Fruit fly (Drosophila melanogaster) whole organism, prepupa: ENCODE measurements around the gene CG14817.

ENCODE experiments used
- CG10631 ChIP-seq: fragments of 200-800 bp; sonication (Bioruptor generic); optimal IDR thresholded peaks from 2 replicates; lab custom pipeline; 2016; ENCODE audit warnings: missing biosample characterization, missing genetic modification characterization
- CG10669 ChIP-seq: fragments of 200-800 bp; sonication (Bioruptor generic); optimal IDR thresholded peaks from 3 replicates; lab custom pipeline; 2018; ENCODE audit warnings: missing biosample characterization, mild to moderate bottlenecking, missing genetic modification characterization, moderate library complexity
- CG11762 ChIP-seq: fragments of 200-800 bp; sonication (Bioruptor generic); optimal IDR thresholded peaks from 3 replicates; lab custom pipeline; 2016; ENCODE audit warnings: missing biosample characterization, missing genetic modification characterization; ENCODE audit not compliant: insufficient read depth
- CG11902 ChIP-seq: fragments of 200-800 bp; sonication (Bioruptor generic); optimal IDR thresholded peaks from 3 replicates; lab custom pipeline; 2016; ENCODE audit warnings: missing biosample characterization, missing genetic modification characterization
- CG15336 ChIP-seq: fragments of 200-800 bp; sonication (Bioruptor generic); IDR thresholded peaks from 2 replicates; pipeline ENCODE4 v1.3.6; 2022; ENCODE audit warnings: missing biosample characterization, missing genetic modification characterization
- CG1621 ChIP-seq: fragments of 200-800 bp; sonication (Bioruptor generic); optimal IDR thresholded peaks from 3 replicates; lab custom pipeline; 2018; ENCODE audit warnings: missing biosample characterization, mild to moderate bottlenecking, missing genetic modification characterization
- CG16779 ChIP-seq: fragments of 200-800 bp; sonication (Bioruptor generic); optimal IDR thresholded peaks from 3 replicates; lab custom pipeline; 2017; ENCODE audit warnings: missing biosample characterization, mild to moderate bottlenecking, missing genetic modification characterization
- CG3032 ChIP-seq: fragments of 200-800 bp; optimal IDR thresholded peaks from 2 replicates; lab custom pipeline; 2019; ENCODE audit warnings: missing biosample characterization, mild to moderate bottlenecking, missing genetic modification characterization, moderate library complexity
- CG31627 ChIP-seq: fragments of 200-800 bp; sonication (Bioruptor generic); optimal IDR thresholded peaks from 3 replicates; lab custom pipeline; 2016; ENCODE audit warnings: missing biosample characterization, missing genetic modification characterization
- CG34406 ChIP-seq: fragments of 200-800 bp; sonication (Bioruptor generic); optimal IDR thresholded peaks from 3 replicates; lab custom pipeline; 2016; ENCODE audit warnings: missing biosample characterization, missing genetic modification characterization
- CG3919 ChIP-seq: fragments of 200-800 bp; sonication (Bioruptor generic); optimal IDR thresholded peaks from 3 replicates; lab custom pipeline; 2016; ENCODE audit warnings: missing biosample characterization, missing genetic modification characterization
- CG6163 ChIP-seq: fragments of 200-800 bp; sonication (Bioruptor generic); IDR thresholded peaks from 3 replicates; pipeline ENCODE4 v1.3.6; 2022; ENCODE audit warnings: missing biosample characterization, missing genetic modification characterization
- CG6276 ChIP-seq: fragments of 200-800 bp; sonication (Bioruptor generic); optimal IDR thresholded peaks from 2 replicates; lab custom pipeline; 2017; ENCODE audit warnings: missing biosample characterization, mild to moderate bottlenecking, missing genetic modification characterization
- CG6792 ChIP-seq: fragments of 200-800 bp; sonication (Bioruptor generic); optimal IDR thresholded peaks from 3 replicates; lab custom pipeline; 2016; ENCODE audit warnings: missing biosample characterization, missing genetic modification characterization
- CG6808 ChIP-seq: fragments of 200-800 bp; sonication (Bioruptor generic); optimal IDR thresholded peaks from 3 replicates; lab custom pipeline; 2017; ENCODE audit warnings: missing biosample characterization, missing genetic modification characterization, mild to moderate bottlenecking, moderate library complexity, missing genetic modification reagents
- CG6854 ChIP-seq: fragments of 200-800 bp; sonication (Bioruptor generic); optimal IDR thresholded peaks from 2 replicates; lab custom pipeline; 2017; ENCODE audit warnings: missing biosample characterization, mild to moderate bottlenecking, missing genetic modification characterization
- CG7368 ChIP-seq: fragments of 200-800 bp; sonication (Bioruptor generic); optimal IDR thresholded peaks from 3 replicates; lab custom pipeline; 2016; ENCODE audit warnings: missing biosample characterization, missing genetic modification characterization
- CG8119 ChIP-seq: fragments of 200-800 bp; sonication (Bioruptor generic); IDR thresholded peaks from 3 replicates; pipeline ENCODE4 v1.3.6; 2022; ENCODE audit warnings: missing biosample characterization, missing genetic modification characterization
- CG8319 ChIP-seq: fragments of 200-800 bp; sonication (Bioruptor generic); optimal IDR thresholded peaks from 3 replicates; lab custom pipeline; 2016; ENCODE audit warnings: missing biosample characterization, missing genetic modification characterization
- CG8632 ChIP-seq: fragments of 200-800 bp; sonication (Bioruptor generic); optimal IDR thresholded peaks from 3 replicates; lab custom pipeline; 2016; ENCODE audit warnings: missing biosample characterization, missing genetic modification characterization
- CG9139 ChIP-seq: fragments of 200-800 bp; sonication (Bioruptor generic); optimal IDR thresholded peaks from 3 replicates; lab custom pipeline; 2017; ENCODE audit warnings: missing biosample characterization, mild to moderate bottlenecking, missing genetic modification characterization
- Eip75B ChIP-seq: fragments of 200-800 bp; sonication (Bioruptor generic); optimal IDR thresholded peaks from 3 replicates; lab custom pipeline; 2016; ENCODE audit warnings: missing biosample characterization, missing genetic modification characterization
- Eip78C ChIP-seq: fragments of 200-800 bp; sonication (Bioruptor generic); peaks from one replicate; lab custom pipeline; 2016; ENCODE audit warnings: missing biosample characterization, missing genetic modification characterization
- Eip93F ChIP-seq: fragments of 200-800 bp; sonication (Bioruptor generic); optimal IDR thresholded peaks from 2 replicates; lab custom pipeline; 2016; ENCODE audit warnings: missing biosample characterization, mild to moderate bottlenecking, missing genetic modification characterization
- Ets96B ChIP-seq: fragments of 200-800 bp; optimal IDR thresholded peaks from 2 replicates; lab custom pipeline; 2019; ENCODE audit warnings: missing biosample characterization, mild to moderate bottlenecking, missing genetic modification characterization, moderate library complexity
- Gug ChIP-seq: fragments of 200-800 bp; sonication (Bioruptor generic); IDR thresholded peaks from 2 replicates; pipeline ENCODE4 v1.3.6; 2022; ENCODE audit warnings: missing biosample characterization, missing genetic modification characterization
- Hr38 ChIP-seq: sonication (Bioruptor generic); optimal IDR thresholded peaks from 2 replicates; lab custom pipeline; 2016; ENCODE audit warnings: missing biosample characterization, missing genetic modification characterization
- Met ChIP-seq: fragments of 200-800 bp; sonication (Bioruptor generic); optimal IDR thresholded peaks from 3 replicates; lab custom pipeline; 2016; ENCODE audit warnings: missing biosample characterization, missing genetic modification characterization
- OdsH ChIP-seq: fragments of 200-800 bp; sonication (Bioruptor generic); optimal IDR thresholded peaks from 3 replicates; lab custom pipeline; 2016; ENCODE audit warnings: missing biosample characterization, missing genetic modification characterization
- Smox ChIP-seq: fragments of 200-800 bp; sonication (Bioruptor generic); optimal IDR thresholded peaks from 3 replicates; lab custom pipeline; 2016; ENCODE audit warnings: missing biosample characterization, missing genetic modification characterization
- Sox14 ChIP-seq: fragments of 200-800 bp; sonication (Bioruptor generic); optimal IDR thresholded peaks from 3 replicates; lab custom pipeline; 2016; ENCODE audit warnings: missing biosample characterization, missing genetic modification characterization
- Sox15 ChIP-seq: fragments of 200-800 bp; sonication (Bioruptor generic); optimal IDR thresholded peaks from 3 replicates; lab custom pipeline; 2016; ENCODE audit warnings: missing biosample characterization, missing genetic modification characterization
- cyc ChIP-seq: fragments of 200-800 bp; sonication (Bioruptor generic); optimal IDR thresholded peaks from 3 replicates; lab custom pipeline; 2016; ENCODE audit warnings: missing biosample characterization, missing genetic modification characterization
- dsx ChIP-seq: fragments of 200-800 bp; optimal IDR thresholded peaks from 3 replicates; lab custom pipeline; 2019; ENCODE audit warnings: missing biosample characterization, mild to moderate bottlenecking, missing genetic modification characterization, moderate library complexity; ENCODE audit not compliant: poor library complexity, severe bottlenecking
- eg ChIP-seq: fragments of 200-800 bp; sonication (Bioruptor generic); IDR thresholded peaks from 3 replicates; pipeline ENCODE4 v1.3.6; 2022; ENCODE audit warnings: missing biosample characterization, missing genetic modification characterization
- esn ChIP-seq: fragments of 200-800 bp; sonication (Bioruptor generic); optimal IDR thresholded peaks from 2 replicates; lab custom pipeline; 2016; ENCODE audit warnings: missing biosample characterization, mild to moderate bottlenecking, missing genetic modification characterization, moderate library complexity
- fd59A ChIP-seq: fragments of 200-800 bp; sonication (Bioruptor generic); optimal IDR thresholded peaks from 2 replicates; lab custom pipeline; 2017; ENCODE audit warnings: missing biosample characterization, mild to moderate bottlenecking, missing genetic modification characterization, missing genetic modification reagents
- fd85E ChIP-seq: fragments of 200-800 bp; sonication (Bioruptor generic); optimal IDR thresholded peaks from 3 replicates; lab custom pipeline; 2016; ENCODE audit warnings: missing biosample characterization, missing genetic modification characterization
- fkh ChIP-seq: fragments of 200-800 bp; sonication (Bioruptor generic); optimal IDR thresholded peaks from 3 replicates; lab custom pipeline; 2017; ENCODE audit warnings: missing biosample characterization, mild to moderate bottlenecking, missing genetic modification characterization, moderate library complexity
- lz ChIP-seq: fragments of 200-800 bp; sonication (Bioruptor generic); optimal IDR thresholded peaks from 3 replicates; lab custom pipeline; 2016; ENCODE audit warnings: missing biosample characterization, missing genetic modification characterization
- salr ChIP-seq, 2 experiments: fragments of 200-800 bp; sonication (Bioruptor generic); optimal IDR thresholded peaks; 3 replicates each; lab custom pipeline; 2016 to 2018; ENCODE audit warnings: missing biosample characterization in 2 of 2, missing genetic modification characterization in 2 of 2, mild to moderate bottlenecking in 1 of 2
- spab ChIP-seq: fragments of 200-800 bp; sonication (Bioruptor generic); optimal IDR thresholded peaks from 2 replicates; lab custom pipeline; 2017; ENCODE audit warnings: missing biosample characterization, mild to moderate bottlenecking, missing genetic modification characterization, missing genetic modification reagents
- ss ChIP-seq, 2 experiments: fragments of 200-800 bp; sonication (Bioruptor generic); optimal IDR thresholded peaks; 2 replicates in 1 of 2; 3 replicates in 1 of 2; lab custom pipeline; 2017 to 2018; ENCODE audit warnings: mild to moderate bottlenecking in 2 of 2, missing biosample characterization in 2 of 2, missing genetic modification characterization in 2 of 2, moderate library complexity in 1 of 2
- svp ChIP-seq: fragments of 200-800 bp; sonication (Bioruptor generic); peaks from one replicate; lab custom pipeline; 2016; ENCODE audit warnings: missing biosample characterization, missing genetic modification characterization
- topi ChIP-seq: fragments of 200-800 bp; sonication (Bioruptor generic); optimal IDR thresholded peaks from 3 replicates; lab custom pipeline; 2016; ENCODE audit warnings: missing biosample characterization, missing genetic modification characterization
- vri ChIP-seq: fragments of 200-800 bp; sonication (Bioruptor generic); optimal IDR thresholded peaks from 3 replicates; lab custom pipeline; 2016; ENCODE audit warnings: missing biosample characterization, mild to moderate bottlenecking, missing genetic modification characterization

The CG14817 gene

DNA sequence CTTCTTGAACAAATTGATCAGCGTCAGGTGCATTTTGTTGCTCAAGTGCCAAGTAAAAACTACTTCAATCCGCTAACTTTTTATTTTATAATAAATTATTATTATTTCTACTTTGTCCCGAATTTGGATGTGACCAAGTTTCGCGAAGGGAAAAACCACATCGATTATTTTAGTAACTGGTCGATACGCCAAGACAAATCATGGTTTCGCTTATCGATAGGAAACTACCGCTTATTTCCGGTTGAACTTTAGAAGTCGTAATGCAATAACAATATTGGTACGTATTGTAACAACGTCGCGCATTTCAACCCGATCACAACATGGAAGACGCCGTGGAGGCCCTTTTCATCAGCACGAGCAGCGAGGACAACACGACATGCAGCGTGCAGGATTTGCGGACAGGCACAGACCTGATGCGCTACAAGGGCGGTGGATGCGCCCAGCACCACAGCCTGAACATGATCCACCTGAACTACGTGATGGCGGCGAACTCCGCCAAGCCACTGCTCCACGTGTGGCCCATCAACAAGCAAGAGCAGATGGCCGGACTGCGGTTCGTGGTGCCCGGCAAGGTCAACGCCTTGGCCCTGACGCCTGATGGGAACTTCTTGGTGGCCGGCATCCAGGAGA is at the start of gene CG14817, which contains the start of gene CG14805:
CG14817 (minus strand) TSS at position 164 of the 630 bp plus-strand sequence.
CG14805 (plus strand) TSS at position 211 of the 630 bp plus-strand sequence.
- TF ChIP-seq esn (GFP tag; lab: Kevin White, UChicago) (peak; percentile 68), CG7368 (GFP tag; lab: Kevin White, UChicago) (no peak), CG6854 (GFP tag; lab: Kevin White, UChicago) (peak; percentile 91), salr (GFP tag; optimal IDR thresholded peaks at IDR 0.05; lab: Kevin White, UChicago) (peak in 1 of 2 experiments; percentile 44), Eip75B (GFP tag; lab: Kevin White, UChicago) (no peak), eg (GFP tag; lab: Robert Waterston, UW) (peak; percentile 61), CG1621 (tag; lab: Kevin White, UChicago) (peak; percentile 53), CG3032 (tag; lab: Kevin White, UChicago) (peak; percentile 30), CG9139 (GFP tag; lab: Kevin White, UChicago) (no peak), CG16779 (tag; lab: Kevin White, UChicago) (peak; percentile 61), CG10669 (GFP tag; lab: Kevin White, UChicago) (no peak), fkh (GFP tag; lab: Kevin White, UChicago) (no peak), cyc (GFP tag; lab: Kevin White, UChicago) (peak; percentile 45), CG11762 (GFP tag; lab: Kevin White, UChicago) (no peak), CG34406 (peak; percentile 71), CG8119 (GFP tag; lab: Robert Waterston, UW) (no peak; the same call in 2 of the 3 replicates), fd59A (GFP tag; lab: Kevin White, UChicago) (no peak), CG3919 (GFP tag; lab: Kevin White, UChicago) (no peak), CG8632 (GFP tag; lab: Kevin White, UChicago) (no peak), topi (GFP tag; lab: Kevin White, UChicago) (peak; percentile 68), dsx (GFP tag; lab: Kevin White, UChicago) (peak; percentile 68), Hr38 (GFP tag; lab: Kevin White, UChicago) (no peak), CG6276 (GFP tag; lab: Kevin White, UChicago) (no peak), Smox (GFP tag; lab: Kevin White, UChicago) (no peak), Ets96B (tag; lab: Kevin White, UChicago) (peak; percentile 5), CG6792 (GFP tag; lab: Kevin White, UChicago) (peak; percentile 40), CG15336 (GFP tag; lab: Robert Waterston, UW) (0 out of 2 replicates have a peak, but pooled peaks have one; percentile 21), CG6163 (peak; percentile 58), CG11902 (GFP tag; lab: Kevin White, UChicago) (no peak), OdsH (no peak), Sox15 (no peak), spab (no peak), CG31627 (GFP tag; lab: Kevin White, UChicago) (no peak), CG6808 (no peak), CG10631 (GFP tag; lab: Kevin White, UChicago) (no peak), fd85E (no peak), lz (peak; percentile 48), Met (GFP tag; lab: Kevin White, UChicago) (no peak), Eip93F (GFP tag; lab: Kevin White, UChicago) (no peak), Sox14 (peak; percentile 53), vri (GFP tag; lab: Kevin White, UChicago) (no peak), Gug (GFP tag; lab: Robert Waterston, UW) (no peak), Eip78C (GFP tag; lab: Kevin White, UChicago) (peak; percentile 88), CG8319 (GFP tag; lab: Kevin White, UChicago) (no peak), svp (peak; percentile 71), ss (GFP tag; optimal IDR thresholded peaks at IDR 0.05; lab: Kevin White, UChicago) (peak; percentile 62 to 82)
